Worm (Caenorhabditis elegans) whole organism, young adult: ENCODE measurements around the gene Y45G5AM.6.

Source experiments
- Y53G8AR.9 ChIP-seq: fragments of 200-800 bp; sonication (Bioruptor generic); conservative IDR thresholded peaks from 2 replicates; pipeline ENCODE4 v1.3.6; 2022; ENCODE audit warnings: missing genetic modification reagents, missing genetic modification characterization, missing compliant biosample characterization
- dpff-1 ChIP-seq: sonication (generic microtip); optimal IDR thresholded peaks from 2 replicates; lab custom pipeline; 2017; ENCODE audit warnings: mild to moderate bottlenecking, missing genetic modification characterization, missing compliant biosample characterization
- nhr-120 ChIP-seq: fragments of 200-800 bp; sonication (Bioruptor generic); IDR thresholded peaks from 2 replicates; pipeline ENCODE4 v1.3.6; 2022; ENCODE audit warnings: missing genetic modification characterization, missing compliant biosample characterization
- pha-4 ChIP-seq: fragments of 150-350 bp; sonication (generic microtip); optimal IDR thresholded peaks from 2 replicates; lab custom pipeline; 2014; ENCODE audit warnings: missing biosample characterization, missing genetic modification reagents, missing genetic modification characterization
- rcor-1 ChIP-seq: fragments of 200-800 bp; sonication (Bioruptor generic); IDR thresholded peaks from 2 replicates; pipeline ENCODE4 v1.3.6; 2022; ENCODE audit warnings: missing genetic modification reagents, missing genetic modification characterization, missing compliant biosample characterization
- ztf-22 ChIP-seq: fragments of 200-800 bp; sonication (Bioruptor generic); optimal IDR thresholded peaks from 2 replicates; lab custom pipeline; 2018; ENCODE audit warnings: mild to moderate bottlenecking, missing genetic modification characterization, moderate library complexity, missing compliant biosample characterization

- TF ChIP-seq ztf-22 (GFP tag; lab: Kevin White, UChicago) (no peak), rcor-1 (no peak), Y53G8AR.9 (GFP tag; lab: Robert Waterston, UW) (no peak), nhr-120 (GFP tag; lab: Robert Waterston, UW) (no peak), pha-4 (tag; lab: Kevin White, UChicago) (no peak), dpff-1 (tag; lab: Kevin White, UChicago) (no peak)
These were observed 5.2 kb upstream of the Y45G5AM.6 start for ce11 chrV:4157291-4157690.
